Worm (Caenorhabditis elegans): ENCODE results near the gene srg-53.
"Not testable (repeated sequence)": the region's sequence is repeated elsewhere in the genome, so short reads cannot be mapped to it uniquely, and the experiment has no call there.

Gene srg-53

DNA sequence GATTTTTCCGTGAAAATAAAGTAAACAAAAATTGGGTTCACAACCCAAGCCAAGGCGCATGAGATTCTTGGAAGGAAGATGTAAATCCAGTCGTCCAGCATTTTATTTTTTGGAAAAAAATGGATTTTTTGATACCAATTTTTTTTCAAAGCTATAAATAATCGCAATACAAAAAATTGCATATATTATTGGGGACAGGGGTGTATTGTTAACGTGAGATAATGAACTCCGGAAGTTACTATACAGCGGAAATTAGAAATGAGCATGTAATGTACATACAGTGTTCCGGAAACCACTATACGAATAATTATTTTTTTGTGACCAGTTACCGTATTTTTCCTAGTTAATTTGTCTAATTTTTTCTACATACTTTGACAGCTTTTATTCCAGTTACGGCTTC, 5.1 kb downstream of the srg-53 start, which contains the start of gene srj-38:
Gene srj-38, minus strand, starts transcription at position 101 of the 400 bp plus-strand sequence.
- TF ChIP-seq ceh-63 (GFP tag; optimal IDR thresholded peaks at IDR 0.05) (no peak), xbp-1 (tag; optimal IDR thresholded peaks at IDR 0.05) (no peak), Y116A8C.19 (tag; optimal IDR thresholded peaks at IDR 0.05; ENCODE audit: borderline replicate concordance) (no peak), C04F5.9 (tag; optimal IDR thresholded peaks at IDR 0.05) (no peak), nhr-12 (tag; optimal IDR thresholded peaks at IDR 0.05) (no peak)

ce11 chrV:889216-889615, 9.9 kb downstream of the srg-53 start, which contains the start of gene T02B11.6:
T02B11.6 (minus strand) TSS chrV:889316.
- no peak for TF ChIP-seq mef-2 (tag; optimal IDR thresholded peaks at IDR 0.05)
- TF ChIP-seq ceh-90 (tag; optimal IDR thresholded peaks at IDR 0.05) = no peak
- TF ChIP-seq ces-1 (GFP tag; optimal IDR thresholded peaks at IDR 0.05) = no peak
- no peak for TF ChIP-seq nhr-12 (tag; optimal IDR thresholded peaks at IDR 0.05)
- TF ChIP-seq ama-1 (optimal IDR thresholded peaks at IDR 0.05) = no peak
- TF ChIP-seq nhr-84 (tag; optimal IDR thresholded peaks at IDR 0.05) = no peak
- no peak for TF ChIP-seq nhr-47 (tag; optimal IDR thresholded peaks at IDR 0.05)
- no peak for TF ChIP-seq unc-98 (GFP tag; IDR thresholded peaks at IDR 0.05)
- TF ChIP-seq zip-4 (GFP tag; optimal IDR thresholded peaks at IDR 0.05) = no peak
- TF ChIP-seq irx-1 (tag; optimal IDR thresholded peaks at IDR 0.05) = no peak
- no peak for TF ChIP-seq ceh-63 (GFP tag; optimal IDR thresholded peaks at IDR 0.05)
- no peak for TF ChIP-seq aly-2 (tag; optimal IDR thresholded peaks at IDR 0.05)
- TF ChIP-seq F16B12.6 (tag; optimal IDR thresholded peaks at IDR 0.05) = no peak
- no peak for TF ChIP-seq pag-3 (tag; optimal IDR thresholded peaks at IDR 0.05; ENCODE audit: borderline replicate concordance, insufficient read depth)
- TF ChIP-seq aha-1 (tag; optimal IDR thresholded peaks at IDR 0.05) = no peak
- TF ChIP-seq ets-5 (GFP tag; IDR thresholded peaks at IDR 0.05) = no peak
- TF ChIP-seq lin-39 (tag; optimal IDR thresholded peaks at IDR 0.05) = no peak
- TF ChIP-seq nhr-11 (tag; optimal IDR thresholded peaks at IDR 0.05) = no peak

DNA sequence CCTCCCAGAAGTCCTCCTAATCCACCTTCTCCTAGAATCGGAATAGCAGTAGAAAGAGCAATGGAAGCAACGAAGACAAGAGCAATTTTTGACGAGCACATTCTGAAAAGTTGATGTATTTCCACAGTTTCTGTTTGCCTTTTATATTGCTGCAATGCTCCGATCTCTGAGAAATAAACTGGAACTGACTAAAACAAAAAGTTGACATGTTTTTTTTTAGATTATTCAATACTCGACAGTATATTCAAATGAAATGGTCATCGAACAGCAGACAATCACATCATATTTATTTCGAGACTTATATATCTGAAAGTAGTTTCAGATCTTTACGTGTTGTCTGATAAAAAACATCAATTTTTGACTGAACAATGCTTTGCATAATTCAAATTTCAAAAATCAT, 11.2 kb downstream of the srg-53 start, which contains the start of gene srlf-21:
Gene srlf-21, minus strand, starts transcription at position 101 of the 400 bp plus-strand sequence.
- TF ChIP-seq ces-1 (GFP tag; optimal IDR thresholded peaks at IDR 0.05) = no peak
- TF ChIP-seq elt-3 (tag; optimal IDR thresholded peaks at IDR 0.05) = no peak
- TF ChIP-seq ama-1 (optimal IDR thresholded peaks at IDR 0.05) = no peak
- no peak for TF ChIP-seq ceh-63 (GFP tag; optimal IDR thresholded peaks at IDR 0.05)
- no peak for TF ChIP-seq unc-62 (GFP tag; optimal IDR thresholded peaks at IDR 0.05)
- no peak for TF ChIP-seq nhr-12 (tag; optimal IDR thresholded peaks at IDR 0.05)
- no peak for TF ChIP-seq zag-1 (tag; optimal IDR thresholded peaks at IDR 0.05)
- TF ChIP-seq lin-14 (GFP tag; optimal IDR thresholded peaks at IDR 0.05) = no peak
- no peak for TF ChIP-seq nhr-76 (tag; optimal IDR thresholded peaks at IDR 0.05)
- TF ChIP-seq hpl-2 (GFP tag; optimal IDR thresholded peaks at IDR 0.05) = no peak
- no peak for TF ChIP-seq pax-3 (tag; optimal IDR thresholded peaks at IDR 0.05)
- no peak for TF ChIP-seq unc-86 (tag; optimal IDR thresholded peaks at IDR 0.05)

DNA sequence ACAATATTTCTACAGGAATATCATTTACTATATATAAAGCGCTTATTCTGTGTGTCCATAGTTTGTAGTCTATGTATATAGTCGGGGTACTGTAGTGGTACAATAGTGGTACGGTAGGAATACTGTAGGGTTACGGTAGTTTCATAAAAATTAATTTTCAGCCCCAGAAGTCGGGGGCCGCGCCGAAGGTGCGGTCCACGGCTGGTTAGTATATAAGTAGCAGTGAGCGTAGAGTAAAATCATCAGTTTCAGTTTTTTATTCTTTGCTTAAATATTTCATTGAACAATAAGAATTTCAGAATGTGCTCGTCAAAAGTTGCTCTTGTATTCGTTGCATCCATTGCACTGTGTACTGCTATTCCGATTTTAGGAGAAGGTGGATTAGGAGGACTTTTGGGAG, 11.6 kb downstream of the srg-53 start, which contains the start of gene srlf-22:
Gene srlf-22, plus strand, starts transcription at position 301 of the 400 bp plus-strand sequence.
- TF ChIP-seq nhr-28, egl-13, hlh-4 (tag; optimal IDR thresholded peaks at IDR 0.05): not testable (repeated sequence)

DNA sequence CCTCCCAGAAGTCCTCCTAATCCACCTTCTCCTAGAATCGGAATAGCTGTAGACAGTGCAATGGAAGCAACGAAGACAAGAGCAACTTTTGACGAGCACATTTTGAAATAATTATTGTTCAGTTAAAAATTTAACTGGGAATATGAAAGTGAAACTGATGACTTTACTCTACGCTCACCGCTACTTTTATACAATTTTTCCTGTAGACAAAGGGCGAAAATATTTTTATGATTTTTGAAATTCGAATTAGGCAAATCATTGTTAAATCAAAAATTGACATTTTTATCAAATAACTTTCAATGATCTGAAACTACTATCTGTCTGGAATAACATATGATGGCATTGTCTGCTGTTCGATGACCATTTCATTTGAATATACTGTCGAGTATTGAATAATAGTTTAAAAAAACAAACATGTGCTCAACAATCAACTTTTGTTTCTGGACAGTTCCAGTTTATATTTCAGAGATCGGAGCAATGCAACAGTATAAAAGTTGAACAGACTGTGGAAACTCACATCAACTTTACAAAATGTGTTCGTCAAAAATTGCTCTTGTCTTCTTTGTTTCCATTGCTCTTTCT, 14.3 kb downstream of the srg-53 start, which contains the start of the genes srlf-23 and srlf-20:
Gene srlf-23, minus strand, starts transcription at position 101 of the 582 bp plus-strand sequence.
Gene srlf-20, plus strand, starts transcription at position 532 of the 582 bp plus-strand sequence.
- TF ChIP-seq tlp-1 (tag; optimal IDR thresholded peaks at IDR 0.05) = no peak
- TF ChIP-seq zip-4 (GFP tag; optimal IDR thresholded peaks at IDR 0.05) = no peak
- no peak for TF ChIP-seq sox-4 (tag; optimal IDR thresholded peaks at IDR 0.05)
- no peak for TF ChIP-seq fos-1 (tag; optimal IDR thresholded peaks at IDR 0.05)
- no peak for TF ChIP-seq lin-13 (GFP tag; optimal IDR thresholded peaks at IDR 0.05)
- TF ChIP-seq nhr-90 (tag; optimal IDR thresholded peaks at IDR 0.05; ENCODE audit: poor library complexity) = no peak
- no peak for TF ChIP-seq nhr-85 (tag)
- TF ChIP-seq C16A3.4 (tag; optimal IDR thresholded peaks at IDR 0.05) = no peak

Measured in whole organism, L1 larva.